Fruit fly (Drosophila melanogaster) Kc167 (cell line): ENCODE measurements around the gene nompC.

Experiments used
- Myc ChIP-seq: fragments of >200 bp; optimal IDR thresholded peaks from 2 replicates; lab custom pipeline; 2017; ENCODE audit warnings: missing external identifiers
- Sin3A ChIP-seq: fragments of >200 bp; optimal IDR thresholded peaks from 2 replicates; lab custom pipeline; 2018; ENCODE audit warnings: missing external identifiers
- h ChIP-seq: fragments of >200 bp; optimal IDR thresholded peaks from 3 replicates; lab custom pipeline; 2018; ENCODE audit warnings: missing external identifiers
- insv ChIP-seq: fragments of >200 bp; optimal IDR thresholded peaks from 3 replicates; lab custom pipeline; 2018; ENCODE audit warnings: missing external identifiers
- psq ChIP-seq: fragments of >200 bp; optimal IDR thresholded peaks from 2 replicates; lab custom pipeline; 2017; ENCODE audit warnings: missing external identifiers
- ttk ChIP-seq: sonication (Bioruptor generic); optimal IDR thresholded peaks from 2 replicates; lab custom pipeline; 2017; ENCODE audit warnings: missing external identifiers

Gene nompC

dm6 chr2L:5329557-5329956 lies 16.4 kb upstream of the nompC start, which contains the start of gene TotM:
Gene TotM (plus strand): TSS chr2L:5329857.
- TF ChIP-seq Myc (lab: Kevin White, UChicago) (no peak), Sin3A (lab: Kevin White, UChicago) (no peak), ttk (lab: Kevin White, UChicago) (no peak), h (lab: Kevin White, UChicago) (no peak), psq (lab: Kevin White, UChicago) (no peak), insv (lab: Kevin White, UChicago) (no peak)

dm6 chr2L:5332574-5332973 lies 13.4 kb upstream of the nompC start:
- no peak for TF ChIP-seq Myc (lab: Kevin White, UChicago)
- no peak for TF ChIP-seq insv (lab: Kevin White, UChicago)
- no peak for TF ChIP-seq psq (lab: Kevin White, UChicago)
- no peak for TF ChIP-seq ttk (lab: Kevin White, UChicago)
- TF ChIP-seq Sin3A (lab: Kevin White, UChicago) = no peak
- TF ChIP-seq h (lab: Kevin White, UChicago) = no peak

- no peak for TF ChIP-seq Myc (lab: Kevin White, UChicago)
- no peak for TF ChIP-seq psq (lab: Kevin White, UChicago)
- TF ChIP-seq Sin3A (lab: Kevin White, UChicago) = no peak
- TF ChIP-seq insv (lab: Kevin White, UChicago) = no peak
- TF ChIP-seq h (lab: Kevin White, UChicago) = no peak
- TF ChIP-seq ttk (lab: Kevin White, UChicago) = no peak
These were observed 8.8 kb upstream of the nompC start for dm6 chr2L:5337159-5337558.

dm6 chr2L:5338024-5338720 lies 7.8 kb upstream of the nompC start, which contains the start of gene fusl:
Gene fusl (minus strand): TSS chr2L:5338073.
- no peak for TF ChIP-seq h (lab: Kevin White, UChicago)
- no peak for TF ChIP-seq psq (lab: Kevin White, UChicago)
- TF ChIP-seq insv (lab: Kevin White, UChicago) = no peak
- TF ChIP-seq ttk (lab: Kevin White, UChicago) = no peak
- TF ChIP-seq Myc (lab: Kevin White, UChicago) = no peak

dm6 chr2L:5338721-5339036 lies 7.3 kb upstream of the nompC start:
- TF ChIP-seq h (lab: Kevin White, UChicago) (no peak), insv (lab: Kevin White, UChicago) (no peak), Myc (lab: Kevin White, UChicago) (no peak), ttk (lab: Kevin White, UChicago) (no peak), psq (lab: Kevin White, UChicago) (no peak), Sin3A (lab: Kevin White, UChicago) (no peak)

- TF ChIP-seq Sin3A (lab: Kevin White, UChicago) (no peak), psq (lab: Kevin White, UChicago) (no peak), ttk (lab: Kevin White, UChicago) (no peak), insv (lab: Kevin White, UChicago) (no peak), h (lab: Kevin White, UChicago) (no peak), Myc (lab: Kevin White, UChicago) (no peak)
These were observed 4.9 kb upstream of the nompC start for dm6 chr2L:5341015-5341608.

- TF ChIP-seq Sin3A (lab: Kevin White, UChicago) (no peak), psq (lab: Kevin White, UChicago) (no peak)
These were observed 3.7 kb upstream of the nompC start, which contains the start of gene Acsf2 for dm6 chr2L:5342119-5342817. Gene Acsf2 (minus strand): TSS chr2L:5342234.

- TF ChIP-seq psq (lab: Kevin White, UChicago) (no peak), Myc (lab: Kevin White, UChicago) (no peak), ttk (lab: Kevin White, UChicago) (no peak), Sin3A (lab: Kevin White, UChicago) (no peak), h (lab: Kevin White, UChicago) (no peak), insv (lab: Kevin White, UChicago) (no peak)
These were observed 2.6 kb downstream of the nompC start for dm6 chr2L:5348591-5348990.

dm6 chr2L:5353454-5353853 lies 7.5 kb downstream of the nompC start:
- TF ChIP-seq Sin3A (lab: Kevin White, UChicago) (no peak), Myc (lab: Kevin White, UChicago) (no peak), psq (lab: Kevin White, UChicago) (no peak), insv (lab: Kevin White, UChicago) (no peak), h (lab: Kevin White, UChicago) (no peak), ttk (lab: Kevin White, UChicago) (no peak)

dm6 chr2L:5362351-5362750 lies 16.4 kb downstream of the nompC start:
- TF ChIP-seq insv (lab: Kevin White, UChicago) = no peak
- no peak for TF ChIP-seq h (lab: Kevin White, UChicago)
- TF ChIP-seq Sin3A (lab: Kevin White, UChicago) = no peak
- TF ChIP-seq Myc (lab: Kevin White, UChicago) = no peak
- no peak for TF ChIP-seq psq (lab: Kevin White, UChicago)
- TF ChIP-seq ttk (lab: Kevin White, UChicago) = no peak

dm6 chr2L:5365841-5366240 lies 19.8 kb downstream of the nompC start:
- TF ChIP-seq insv (lab: Kevin White, UChicago) (no peak), h (lab: Kevin White, UChicago) (no peak), Sin3A (lab: Kevin White, UChicago) (no peak), psq (lab: Kevin White, UChicago) (no peak), ttk (lab: Kevin White, UChicago) (no peak), Myc (lab: Kevin White, UChicago) (no peak)
